Fruit fly (Drosophila melanogaster): ENCODE data around the gene CG15576.

Gene CG15576

dm6 chrX:4262661-4263060, 10.1 kb upstream of the CG15576 start (continued):
- TF ChIP-seq CG8089 (GFP tag; optimal IDR thresholded peaks at IDR 0.05) (peak; percentile 7), eyg (GFP tag; optimal IDR thresholded peaks at IDR 0.05) (peak; percentile 29), CG12391 (tag; optimal IDR thresholded peaks at IDR 0.05) (peak; percentile 41), CG5180 (GFP tag; optimal IDR thresholded peaks at IDR 0.05) (peak; percentile 21), CG15269 (tag; optimal IDR thresholded peaks at IDR 0.05) (peak; percentile 53), CG7839 (tag; optimal IDR thresholded peaks at IDR 0.05) (peak; percentile 68), az2 (GFP tag; optimal IDR thresholded peaks at IDR 0.05) (peak; percentile 28), CG2712 (tag; optimal IDR thresholded peaks at IDR 0.05) (peak; percentile 41), MESR4 (GFP tag; optimal IDR thresholded peaks at IDR 0.05) (no peak), Dip3 (GFP tag; optimal IDR thresholded peaks at IDR 0.05) (no peak), CG9609 (GFP tag; optimal IDR thresholded peaks at IDR 0.05) (peak; percentile 16), CG8924 (tag; optimal IDR thresholded peaks at IDR 0.05) (peak; percentile 39), Sry-δ (GFP tag; optimal IDR thresholded peaks at IDR 0.05) (no peak), hkb (optimal IDR thresholded peaks at IDR 0.05) (no peak), hkb (GFP tag; IDR thresholded peaks at IDR 0.05) (peak; percentile 44; the same call in 1 of the 2 replicates), CG3065 (GFP tag; optimal IDR thresholded peaks at IDR 0.05) (no peak), CG17186 (GFP tag; optimal IDR thresholded peaks at IDR 0.05) (no peak), CG32532 (GFP tag; IDR thresholded peaks at IDR 0.05) (peak; percentile 54; the same call in 1 of the 2 replicates), CG4404 (GFP tag; IDR thresholded peaks at IDR 0.05) (0 out of 2 replicates have a peak, but pooled peaks have one; percentile 18), CrebB (tag; optimal IDR thresholded peaks at IDR 0.05) (no peak), ind (GFP tag; optimal IDR thresholded peaks at IDR 0.05) (peak; percentile 55), Hr3 (GFP tag; optimal IDR thresholded peaks at IDR 0.05) (peak; percentile 10), ewg (GFP tag; optimal IDR thresholded peaks at IDR 0.05) (peak; percentile 20), HLH54F (GFP tag; optimal IDR thresholded peaks at IDR 0.05) (peak; percentile 19), nmo (GFP tag; optimal IDR thresholded peaks at IDR 0.05) (peak; percentile 52), scrt (GFP tag; optimal IDR thresholded peaks at IDR 0.05) (peak; percentile 33), Sox100B (GFP tag; optimal IDR thresholded peaks at IDR 0.05) (peak; percentile 18), CG13123 (GFP tag; optimal IDR thresholded peaks at IDR 0.05) (no peak), CG18262 (tag; optimal IDR thresholded peaks at IDR 0.05) (peak; percentile 43), CG1602 (GFP tag; optimal IDR thresholded peaks at IDR 0.05) (no peak), CG1603 (tag; optimal IDR thresholded peaks at IDR 0.05) (peak; percentile 75), CG6654 (GFP tag; optimal IDR thresholded peaks at IDR 0.05) (no peak), cwo (GFP tag; optimal IDR thresholded peaks at IDR 0.05) (peak; percentile 57), Aef1 (GFP tag; IDR thresholded peaks at IDR 0.05) (0 out of 3 replicates have a peak, but pooled peaks have one; percentile 23), Lpt (GFP tag; optimal IDR thresholded peaks at IDR 0.05) (no peak), bsh (GFP tag; optimal IDR thresholded peaks at IDR 0.05) (peak in 1 of 2 experiments; percentile 55), CG11723 (GFP tag; optimal IDR thresholded peaks at IDR 0.05) (no peak), Adf1 (GFP tag; IDR thresholded peaks at IDR 0.05) (no peak), CG7556 (GFP tag; optimal IDR thresholded peaks at IDR 0.05) (peak; percentile 60), Gsc (GFP tag; IDR thresholded peaks at IDR 0.05) (no peak), Deaf1 (tag; optimal IDR thresholded peaks at IDR 0.05) (peak; percentile 7), exex (tag; optimal IDR thresholded peaks at IDR 0.05) (no peak), al (GFP tag; IDR thresholded peaks at IDR 0.05) (0 out of 2 replicates have a peak, but pooled peaks have one; percentile 18), Side (GFP tag; optimal IDR thresholded peaks at IDR 0.05) (peak; percentile 40), ranshi (GFP tag; IDR thresholded peaks at IDR 0.05) (peak; percentile 52; the same call in 1 of the 2 replicates), Blimp-1 (GFP tag; optimal IDR thresholded peaks at IDR 0.05) (peak; percentile 39), Bteb2 (GFP tag; optimal IDR thresholded peaks at IDR 0.05) (no peak), jigr1 (GFP tag; IDR thresholded peaks at IDR 0.05) (no peak), bbx (GFP tag; IDR thresholded peaks at IDR 0.05; ENCODE audit: partially characterized antibody) (no peak), CG7786 (GFP tag; optimal IDR thresholded peaks at IDR 0.05) (peak; percentile 36), sug (tag; optimal IDR thresholded peaks at IDR 0.05) (no peak)
